Fruit fly (Drosophila melanogaster) whole organism, embryonic: ENCODE results near the gene CG31949.

ENCODE experiments used
- CG7372 ChIP-seq: fragments of 200-800 bp; sonication (Bioruptor generic); IDR thresholded peaks from 2 replicates; pipeline ENCODE4 v1.3.6; 2022; ENCODE audit warnings: missing biosample characterization, missing genetic modification characterization
- HmgD ChIP-seq: fragments of 200-800 bp; sonication (Bioruptor generic); optimal IDR thresholded peaks from 3 replicates; lab custom pipeline; 2016; ENCODE audit warnings: missing biosample characterization, missing genetic modification characterization
- Side ChIP-seq: fragments of 200-800 bp; sonication (Bioruptor generic); optimal IDR thresholded peaks from 2 replicates; lab custom pipeline; 2016; ENCODE audit warnings: missing biosample characterization, missing genetic modification characterization

DNA sequence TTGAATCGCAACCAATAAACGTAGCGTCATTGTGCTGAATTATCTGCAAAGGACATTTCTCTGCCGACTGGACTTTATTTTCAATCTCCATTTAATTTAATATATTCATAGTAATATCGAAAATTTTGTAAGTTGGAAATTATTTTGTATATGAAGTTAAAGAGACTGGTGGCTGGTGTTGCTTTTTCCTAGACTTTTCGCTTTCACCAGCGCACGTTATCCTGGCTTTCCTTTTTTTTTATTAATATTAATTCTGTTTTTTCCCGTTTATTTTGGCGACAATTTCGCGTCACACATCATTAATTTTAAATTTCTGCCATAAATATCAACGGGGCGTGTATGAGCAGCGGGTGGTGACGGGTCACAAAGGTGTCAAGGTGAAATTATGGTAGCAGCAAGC, 34.7 kb upstream of the CG31949 start, which contains the start of gene CG34049:
- no peak for TF ChIP-seq CG7372 (GFP tag; lab: Robert Waterston, UW)
- no peak for TF ChIP-seq Side (GFP tag; lab: Kevin White, UChicago)
- no peak for TF ChIP-seq HmgD (GFP tag; lab: Kevin White, UChicago)
